Worm (Caenorhabditis elegans): ENCODE measurements around the gene cyp-33C11.

Gene cyp-33C11

DNA sequence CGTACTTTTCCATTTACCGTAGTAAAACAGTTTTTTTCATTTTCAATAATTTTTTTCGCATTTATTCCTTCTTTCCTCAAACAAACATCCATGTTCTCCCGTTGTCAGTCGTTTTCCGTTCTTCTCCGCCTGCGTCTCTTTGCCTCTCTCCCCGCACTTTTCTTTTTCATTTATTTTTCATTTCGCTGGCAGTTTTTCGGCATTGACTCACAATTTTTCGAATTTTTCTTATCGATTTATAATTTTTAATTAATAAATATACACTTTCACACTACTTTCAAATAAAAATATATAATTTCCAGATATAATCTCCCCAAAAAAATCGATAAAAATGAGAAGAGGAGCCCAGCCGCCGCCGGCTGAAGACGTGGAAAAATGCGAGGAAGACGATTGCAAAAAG is 25.4 kb downstream of the cyp-33C11 start, which contains the start of gene H25P19.1:
TSS of gene H25P19.1 (plus strand) at position 301 of the 400 bp plus-strand sequence.
- TF ChIP-seq hlh-11 (tag; optimal IDR thresholded peaks at IDR 0.05) (no peak), ceh-20 (GFP tag; IDR thresholded peaks at IDR 0.05) (no peak), D1046.2 (GFP tag; IDR thresholded peaks at IDR 0.05) (no peak), F10B5.3 (tag; optimal IDR thresholded peaks at IDR 0.05) (no peak), aha-1 (tag) (no peak), duxl-1 (tag; optimal IDR thresholded peaks at IDR 0.05; ENCODE audit: poor library complexity) (no peak), nhr-41 (GFP tag; IDR thresholded peaks at IDR 0.05) (no peak), ztf-11 (tag; optimal IDR thresholded peaks at IDR 0.05) (no peak)

DNA sequence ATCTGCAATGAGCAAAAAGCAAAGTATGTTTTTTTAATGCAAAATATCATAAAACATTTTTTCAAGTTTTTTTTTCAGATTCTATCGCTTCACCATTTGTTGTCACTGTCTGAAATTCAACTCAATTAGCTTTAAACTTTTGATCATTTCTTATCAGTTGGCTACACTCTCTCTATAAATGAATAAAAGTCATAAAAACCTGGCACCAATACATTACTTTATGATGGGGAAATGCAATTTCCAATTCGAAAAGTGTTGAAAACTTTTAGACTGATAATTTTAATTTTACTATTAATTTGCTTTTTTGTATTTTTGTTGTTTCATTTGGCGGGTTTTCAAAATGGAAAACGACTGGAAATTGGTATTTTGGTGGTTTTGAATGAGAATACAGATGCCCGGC is 28.9 kb downstream of the cyp-33C11 start, which contains the start of gene F31F4.1:
TSS of gene F31F4.1 (plus strand) at position 203 of the 400 bp plus-strand sequence.
- TF ChIP-seq pqm-1 (tag; optimal IDR thresholded peaks at IDR 0.05) = peak; percentile 75
- no peak for TF ChIP-seq daf-8 (GFP tag; IDR thresholded peaks at IDR 0.05)
- no peak for TF ChIP-seq hmg-1.1 (GFP tag; IDR thresholded peaks at IDR 0.05)
- TF ChIP-seq php-3 (GFP tag; IDR thresholded peaks at IDR 0.05) = peak; percentile 83
- no peak for TF ChIP-seq daf-12 (tag; optimal IDR thresholded peaks at IDR 0.05)
- TF ChIP-seq nhr-28 (tag; optimal IDR thresholded peaks at IDR 0.05) = peak; percentile 63
- TF ChIP-seq daf-19 (GFP tag; conservative IDR thresholded peaks at IDR 0.05) = no peak
- TF ChIP-seq nhr-77 (tag; optimal IDR thresholded peaks at IDR 0.05) = peak; percentile 63
- no peak for TF ChIP-seq nhr-48 (tag; optimal IDR thresholded peaks at IDR 0.05)
- no peak for TF ChIP-seq dmd-9 (GFP tag; IDR thresholded peaks at IDR 0.05)
- TF ChIP-seq lsy-2 (tag; optimal IDR thresholded peaks at IDR 0.05) = no peak
- TF ChIP-seq daf-16 (GFP tag; optimal IDR thresholded peaks at IDR 0.05) = no peak
- TF ChIP-seq daf-16 (tag; optimal IDR thresholded peaks at IDR 0.05) = peak; percentile 81
- no peak for TF ChIP-seq zfp-2 (tag; optimal IDR thresholded peaks at IDR 0.05)
- TF ChIP-seq dve-1 (tag; optimal IDR thresholded peaks at IDR 0.05; ENCODE audit: insufficient read depth) = peak; percentile 47
- peak; percentile 55 for TF ChIP-seq aha-1 (tag)
- TF ChIP-seq ces-1 (GFP tag; optimal IDR thresholded peaks at IDR 0.05) = no peak

DNA sequence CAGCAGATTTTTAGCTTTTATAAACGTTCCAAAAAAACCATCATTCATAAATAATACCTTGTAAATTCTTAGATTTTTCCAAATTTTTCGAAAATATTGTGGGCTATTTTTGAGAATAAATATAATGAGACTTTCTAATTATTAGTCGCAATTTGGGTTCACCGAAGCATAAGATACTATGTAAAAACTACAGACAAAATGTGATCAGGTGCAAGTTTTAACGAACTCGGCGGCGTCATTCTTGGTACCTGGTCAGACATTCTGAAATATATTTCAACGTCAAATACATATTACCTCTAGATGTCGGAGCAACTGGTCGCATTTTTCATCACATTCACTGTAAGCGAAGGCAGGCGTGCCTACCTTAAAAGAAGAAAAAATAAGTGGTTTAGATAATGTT is 30.8 kb downstream of the cyp-33C11 start, which contains the start of gene srx-23:
TSS of gene srx-23 (plus strand) at position 301 of the 400 bp plus-strand sequence.
- TF ChIP-seq daf-8 (GFP tag; IDR thresholded peaks at IDR 0.05) (no peak), R02D3.7 (tag; optimal IDR thresholded peaks at IDR 0.05) (no peak), nhr-41 (GFP tag; IDR thresholded peaks at IDR 0.05) (no peak), duxl-1 (tag; optimal IDR thresholded peaks at IDR 0.05; ENCODE audit: poor library complexity) (no peak), ceh-28 (tag; optimal IDR thresholded peaks at IDR 0.05) (no peak), skn-1 (tag; optimal IDR thresholded peaks at IDR 0.05) (no peak), nhr-28 (tag; optimal IDR thresholded peaks at IDR 0.05) (no peak), ama-1 (optimal IDR thresholded peaks at IDR 0.05) (no peak), F26F4.8 (GFP tag; conservative IDR thresholded peaks at IDR 0.05) (no peak), Y75B8A.6 (GFP tag; IDR thresholded peaks at IDR 0.05) (no peak), cey-2 (tag; optimal IDR thresholded peaks at IDR 0.05; ENCODE audit: borderline replicate concordance, insufficient read depth) (no peak), dmd-9 (GFP tag; IDR thresholded peaks at IDR 0.05) (no peak), mdl-1 (tag; optimal IDR thresholded peaks at IDR 0.05) (no peak), vab-7 (GFP tag; IDR thresholded peaks at IDR 0.05) (no peak)

DNA sequence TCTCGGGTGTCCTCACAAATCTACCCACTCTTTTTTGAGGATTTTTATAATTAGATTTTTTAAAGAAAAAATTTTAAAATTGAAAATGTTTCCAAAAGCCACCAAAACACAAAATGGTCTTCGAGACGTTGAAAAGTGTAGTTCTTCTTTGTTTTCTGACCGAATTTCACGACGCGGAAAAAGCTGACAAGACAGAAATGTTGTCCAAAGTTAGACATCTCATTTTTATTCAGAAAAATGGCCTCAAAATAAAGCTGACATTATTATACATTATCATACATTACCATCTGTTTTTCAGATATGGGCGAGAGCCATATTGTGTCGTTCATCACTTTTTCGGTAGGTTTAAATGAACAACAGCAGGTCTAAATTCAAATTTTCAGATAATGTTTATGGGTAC is 33.1 kb downstream of the cyp-33C11 start, which contains the start of gene srx-22:
TSS of gene srx-22 (plus strand) at position 301 of the 400 bp plus-strand sequence.
- TF ChIP-seq pqm-1 (tag; optimal IDR thresholded peaks at IDR 0.05) (no peak), php-3 (GFP tag; IDR thresholded peaks at IDR 0.05) (no peak), mxl-3 (GFP tag; optimal IDR thresholded peaks at IDR 0.05) (no peak), Y75B8A.6 (GFP tag; IDR thresholded peaks at IDR 0.05) (no peak), unc-130 (GFP tag; optimal IDR thresholded peaks at IDR 0.05) (no peak)
